Fruit fly (Drosophila melanogaster) whole organism, pupa: Measurements from ENCODE around the gene CG43880.
A peak's percentile ranks its signal among the peaks of the same experiment; 100 is the strongest.

Experiments
- CG10348 ChIP-seq: fragments of 200-800 bp; sonication (Bioruptor generic); IDR thresholded peaks from 2 replicates; pipeline ENCODE4 v1.3.6; 2022; ENCODE audit warnings: missing biosample characterization, missing genetic modification characterization
- CG12605 ChIP-seq: fragments of 200-800 bp; sonication (Bioruptor generic); IDR thresholded peaks from 2 replicates; pipeline ENCODE4 v1.3.6; 2022; ENCODE audit warnings: missing biosample characterization, missing genetic modification characterization
- CG13204 ChIP-seq: fragments of 200-800 bp; sonication (Bioruptor generic); optimal IDR thresholded peaks from 2 replicates; lab custom pipeline; 2018; ENCODE audit warnings: missing biosample characterization, mild to moderate bottlenecking, missing genetic modification characterization, moderate library complexity
- CG14655 ChIP-seq: fragments of 200-800 bp; sonication (Bioruptor generic); optimal IDR thresholded peaks from 3 replicates; lab custom pipeline; 2017; ENCODE audit warnings: mild to moderate bottlenecking, missing biosample characterization, missing genetic modification reagents, missing genetic modification characterization
- CG15710 ChIP-seq: fragments of 200-800 bp; sonication (Bioruptor generic); optimal IDR thresholded peaks from 2 replicates; lab custom pipeline; 2018; ENCODE audit warnings: missing biosample characterization, mild to moderate bottlenecking, missing genetic modification characterization, moderate library complexity
- CG17806 ChIP-seq: fragments of 200-800 bp; sonication (Bioruptor generic); optimal IDR thresholded peaks from 2 replicates; lab custom pipeline; 2018; ENCODE audit warnings: missing biosample characterization, mild to moderate bottlenecking, missing genetic modification characterization, moderate library complexity
- CG32121 ChIP-seq: fragments of 200-800 bp; sonication (Bioruptor generic); IDR thresholded peaks from 2 replicates; pipeline ENCODE4 v1.3.6; 2022; ENCODE audit warnings: missing biosample characterization, missing genetic modification characterization
- CG34367 ChIP-seq: fragments of 200-800 bp; sonication (Bioruptor generic); optimal IDR thresholded peaks from 2 replicates; lab custom pipeline; 2018; ENCODE audit warnings: missing biosample characterization, mild to moderate bottlenecking, missing genetic modification characterization
- CG4496 ChIP-seq: fragments of 200-800 bp; sonication (Bioruptor generic); IDR thresholded peaks from 3 replicates; pipeline ENCODE4 v1.3.6; 2022; ENCODE audit warnings: missing biosample characterization, missing genetic modification characterization
- CG8159 ChIP-seq: fragments of 200-800 bp; sonication (Bioruptor generic); optimal IDR thresholded peaks from 3 replicates; lab custom pipeline; 2018; ENCODE audit warnings: missing biosample characterization, mild to moderate bottlenecking, missing genetic modification characterization, moderate library complexity
- CG8301 ChIP-seq: fragments of 200-800 bp; sonication (Bioruptor generic); optimal IDR thresholded peaks from 2 replicates; lab custom pipeline; 2018; ENCODE audit warnings: missing biosample characterization, mild to moderate bottlenecking, missing genetic modification characterization
- D1 ChIP-seq: fragments of 200-800 bp; sonication (Bioruptor generic); optimal IDR thresholded peaks from 2 replicates; lab custom pipeline; 2018; ENCODE audit warnings: missing biosample characterization, mild to moderate bottlenecking, missing genetic modification characterization, moderate library complexity
- EcR ChIP-seq: fragments of 200-800 bp; sonication (Bioruptor generic); optimal IDR thresholded peaks from 3 replicates; lab custom pipeline; 2019; ENCODE audit warnings: missing biosample characterization, missing genetic modification characterization, mild to moderate bottlenecking, moderate library complexity, missing genetic modification reagents
- Pif1A ChIP-seq: fragments of 200-800 bp; sonication (Bioruptor generic); optimal IDR thresholded peaks from 3 replicates; lab custom pipeline; 2016; ENCODE audit warnings: missing biosample characterization, missing genetic modification characterization
- Pif1B ChIP-seq: fragments of 200-800 bp; sonication (Bioruptor generic); optimal IDR thresholded peaks from 3 replicates; lab custom pipeline; 2016; ENCODE audit warnings: missing biosample characterization, missing genetic modification characterization
- Snoo ChIP-seq: fragments of 200-800 bp; sonication (Bioruptor generic); optimal IDR thresholded peaks from 3 replicates; lab custom pipeline; 2017; ENCODE audit warnings: missing biosample characterization, mild to moderate bottlenecking, missing genetic modification characterization, inconsistent platforms
- fd96Ca ChIP-seq: fragments of 200-800 bp; sonication (Bioruptor generic); IDR thresholded peaks from 3 replicates; pipeline ENCODE4 v1.3.6; 2022; ENCODE audit warnings: missing biosample characterization, missing genetic modification characterization
- gl ChIP-seq: fragments of 200-800 bp; sonication (Bioruptor generic); optimal IDR thresholded peaks from 2 replicates; lab custom pipeline; 2018; ENCODE audit warnings: missing biosample characterization, mild to moderate bottlenecking, missing genetic modification characterization
- rn ChIP-seq: fragments of 200-800 bp; sonication (Bioruptor generic); IDR thresholded peaks from 2 replicates; pipeline ENCODE4 v1.3.6; 2022; ENCODE audit warnings: missing biosample characterization, missing genetic modification characterization

CG43880 gene

dm6 chr3L:7963549-7963948 lies 17.4 kb upstream of the CG43880 start:
- TF ChIP-seq CG34367 (tag; lab: Kevin White, UChicago) (no peak), rn (GFP tag; lab: Robert Waterston, UW) (no peak), CG13204 (GFP tag; lab: Kevin White, UChicago) (no peak)
- TF ChIP-seq, all 21 proteins: peak for 0

- TF ChIP-seq CG12605 (GFP tag; lab: Robert Waterston, UW) (no peak), Pif1B (GFP tag; lab: Kevin White, UChicago) (no peak), CG32121 (no peak), D1 (tag; lab: Kevin White, UChicago) (no peak), CG17806 (tag; lab: Kevin White, UChicago) (no peak), CG34367 (tag; lab: Kevin White, UChicago) (no peak), EcR (GFP tag; lab: Kevin White, UChicago) (no peak), CG4496 (GFP tag; lab: Robert Waterston, UW) (no peak)
Observed at dm6 chr3L:7963022-7963421, 16.9 kb upstream of the CG43880 start.

- TF ChIP-seq CG8159 (tag; lab: Kevin White, UChicago) (peak; percentile 19), fd96Ca (GFP tag; lab: Robert Waterston, UW) (no peak)
Observed at dm6 chr3L:7961973-7962753, 16.0 kb upstream of the CG43880 start.

- TF ChIP-seq CG10348, result no peak
- TF ChIP-seq gl (tag; lab: Kevin White, UChicago), result no peak
- no peak for TF ChIP-seq rn (GFP tag; lab: Robert Waterston, UW)
- peak; percentile 37 for TF ChIP-seq Snoo (tag; lab: Kevin White, UChicago)
- TF ChIP-seq fd96Ca (GFP tag; lab: Robert Waterston, UW), result no peak
- TF ChIP-seq, all 21 proteins: peak for 1
Observed at dm6 chr3L:7960707-7961695, 14.9 kb upstream of the CG43880 start.

dm6 chr3L:7958590-7959180 lies 12.6 kb upstream of the CG43880 start:
- TF ChIP-seq fd96Ca (GFP tag; lab: Robert Waterston, UW) (no peak), rn (GFP tag; lab: Robert Waterston, UW) (no peak)

dm6 chr3L:7958083-7958482 lies 12.0 kb upstream of the CG43880 start:
- TF ChIP-seq CG8301 (tag; lab: Kevin White, UChicago), result no peak
- TF ChIP-seq Pif1B (GFP tag; lab: Kevin White, UChicago), result no peak
- no peak for TF ChIP-seq CG14655 (GFP tag; lab: Kevin White, UChicago)

- TF ChIP-seq EcR (GFP tag; lab: Kevin White, UChicago), result no peak
- no peak for TF ChIP-seq CG13204 (GFP tag; lab: Kevin White, UChicago)
- TF ChIP-seq CG15710 (tag; lab: Kevin White, UChicago), result no peak
- no peak for TF ChIP-seq Pif1A (GFP tag; lab: Kevin White, UChicago)
- TF ChIP-seq CG4496 (GFP tag; lab: Robert Waterston, UW), result no peak
- no peak for TF ChIP-seq Snoo (tag; lab: Kevin White, UChicago)
- TF ChIP-seq CG8159 (tag; lab: Kevin White, UChicago), result no peak
- no peak for TF ChIP-seq CG34367 (tag; lab: Kevin White, UChicago)
- no peak for TF ChIP-seq CG32121
- no peak for TF ChIP-seq gl (tag; lab: Kevin White, UChicago)
Observed at dm6 chr3L:7956718-7957117, 10.6 kb upstream of the CG43880 start.

dm6 chr3L:7954967-7955366 lies 8.8 kb upstream of the CG43880 start:
- TF ChIP-seq Pif1B (GFP tag; lab: Kevin White, UChicago) (no peak), CG32121 (no peak), CG14655 (GFP tag; lab: Kevin White, UChicago) (no peak), CG10348 (0 out of 2 replicates have a peak, but pooled peaks have one; percentile 11)
